Fruit fly (Drosophila melanogaster): ENCODE measurements around the gene Cpr97Eb.

The Cpr97Eb gene

dm6 chr3R:27075694-27076093, 15.2 kb downstream of the Cpr97Eb start, which contains the start of gene CG14257:
Gene CG14257 (plus strand): TSS chr3R:27075870.
- TF ChIP-seq D1 (tag; optimal IDR thresholded peaks at IDR 0.05) (no peak), CG4496 (GFP tag; IDR thresholded peaks at IDR 0.05) (0 out of 3 replicates have a peak, but pooled peaks have one; percentile 34), CG12605 (GFP tag; IDR thresholded peaks at IDR 0.05) (0 out of 2 replicates have a peak, but pooled peaks have one; percentile 34)

dm6 chr3R:27070906-27071498, 19.9 kb downstream of the Cpr97Eb start:
- TF ChIP-seq CG10348 (GFP tag; IDR thresholded peaks at IDR 0.05) (no peak), CG4496 (GFP tag; IDR thresholded peaks at IDR 0.05) (peak; percentile 47; the same call in 1 of the 3 replicates), CG32121 (GFP tag; IDR thresholded peaks at IDR 0.05) (peak; percentile 55; the same call in 1 of the 2 replicates), fd96Ca (GFP tag; IDR thresholded peaks at IDR 0.05) (no peak), Ets98B (GFP tag; IDR thresholded peaks at IDR 0.05) (peak; percentile 17; the same call in 1 of the 2 replicates)

- TF ChIP-seq CG13204 (GFP tag; optimal IDR thresholded peaks at IDR 0.05) (peak; percentile 100), Pif1B (GFP tag; optimal IDR thresholded peaks at IDR 0.05) (peak; percentile 5), CG9948 (tag; optimal IDR thresholded peaks at IDR 0.05) (no peak), gl (tag; optimal IDR thresholded peaks at IDR 0.05) (no peak), EcR (GFP tag; optimal IDR thresholded peaks at IDR 0.05) (peak; percentile 48), CG8159 (tag; optimal IDR thresholded peaks at IDR 0.05) (no peak), CG4496 (GFP tag; IDR thresholded peaks at IDR 0.05) (peak; percentile 69), CG12605 (GFP tag; IDR thresholded peaks at IDR 0.05) (peak; percentile 38; the same call in 1 of the 2 replicates), Ets98B (GFP tag; IDR thresholded peaks at IDR 0.05) (peak; percentile 47; the same call in 1 of the 2 replicates), fd96Ca (GFP tag; IDR thresholded peaks at IDR 0.05) (peak; percentile 54; the same call in 1 of the 3 replicates)
Measured at dm6 chr3R:27069810-27070625, 20.9 kb downstream of the Cpr97Eb start, which contains the start of gene spz. Gene spz (minus strand): TSS chr3R:27070070.

dm6 chr3R:27069201-27069600, 21.7 kb downstream of the Cpr97Eb start:
- no peak for TF ChIP-seq CG14655 (GFP tag; optimal IDR thresholded peaks at IDR 0.05)
- TF ChIP-seq Ets98B (GFP tag; IDR thresholded peaks at IDR 0.05), result peak; percentile 26; the same call in 1 of the 2 replicates
- TF ChIP-seq Pif1A (GFP tag; optimal IDR thresholded peaks at IDR 0.05), result peak; percentile 44
- TF ChIP-seq CG17806 (tag; optimal IDR thresholded peaks at IDR 0.05), result no peak
- no peak for TF ChIP-seq CG15710 (tag; optimal IDR thresholded peaks at IDR 0.05)
- no peak for TF ChIP-seq CG13204 (GFP tag; optimal IDR thresholded peaks at IDR 0.05)
- TF ChIP-seq CG12605 (GFP tag; IDR thresholded peaks at IDR 0.05), result peak; percentile 36; the same call in 1 of the 2 replicates
- no peak for TF ChIP-seq Snoo (tag; optimal IDR thresholded peaks at IDR 0.05)
- TF ChIP-seq CG10348 (GFP tag; IDR thresholded peaks at IDR 0.05), result no peak
- TF ChIP-seq CG34367 (tag; optimal IDR thresholded peaks at IDR 0.05), result peak; percentile 57
- no peak for TF ChIP-seq EcR (GFP tag; optimal IDR thresholded peaks at IDR 0.05)
- TF ChIP-seq Pif1B (GFP tag; optimal IDR thresholded peaks at IDR 0.05), result no peak
- 0 out of 3 replicates have a peak, but pooled peaks have one; percentile 33 for TF ChIP-seq CG4496 (GFP tag; IDR thresholded peaks at IDR 0.05)
- no peak for TF ChIP-seq CG8301 (tag; optimal IDR thresholded peaks at IDR 0.05)
- no peak for TF ChIP-seq D1 (tag; optimal IDR thresholded peaks at IDR 0.05)
- no peak for TF ChIP-seq rn (GFP tag; IDR thresholded peaks at IDR 0.05)
- TF ChIP-seq CG9948 (tag; optimal IDR thresholded peaks at IDR 0.05), result no peak
- no peak for TF ChIP-seq CG32121 (GFP tag; IDR thresholded peaks at IDR 0.05)
- peak; percentile 33; the same call in 1 of the 3 replicates for TF ChIP-seq fd96Ca (GFP tag; IDR thresholded peaks at IDR 0.05)
- peak; percentile 34 for TF ChIP-seq CG8159 (tag; optimal IDR thresholded peaks at IDR 0.05)
- peak; percentile 66 for TF ChIP-seq gl (tag; optimal IDR thresholded peaks at IDR 0.05)

DNA sequence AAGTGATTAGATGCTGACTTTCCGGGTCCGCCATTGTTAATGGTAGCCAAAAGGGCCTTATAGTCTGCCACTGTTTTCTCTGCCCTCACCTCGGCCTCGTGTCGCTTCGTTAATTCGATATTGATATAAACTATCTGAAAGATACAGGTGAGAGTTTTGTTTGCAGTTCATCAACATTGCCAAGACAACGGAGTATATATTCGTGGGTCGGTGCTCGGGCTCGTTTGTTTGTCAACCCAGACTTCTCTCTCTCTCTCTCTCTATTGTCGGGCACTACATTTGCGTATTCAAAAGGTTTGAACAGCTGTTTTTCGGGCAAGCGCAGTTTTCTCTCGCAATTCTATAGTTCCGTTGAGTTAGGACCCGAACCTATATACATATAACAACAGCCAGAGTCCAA, 23.6 kb downstream of the Cpr97Eb start:
- TF ChIP-seq CG17806 (tag; optimal IDR thresholded peaks at IDR 0.05) (no peak), D1 (tag; optimal IDR thresholded peaks at IDR 0.05) (no peak), Ets98B (GFP tag; IDR thresholded peaks at IDR 0.05) (no peak), CG13204 (GFP tag; optimal IDR thresholded peaks at IDR 0.05) (no peak), Snoo (tag; optimal IDR thresholded peaks at IDR 0.05) (no peak), CG8301 (tag; optimal IDR thresholded peaks at IDR 0.05) (no peak), Pif1A (GFP tag; optimal IDR thresholded peaks at IDR 0.05) (no peak), CG14655 (GFP tag; optimal IDR thresholded peaks at IDR 0.05) (no peak), CG15710 (tag; optimal IDR thresholded peaks at IDR 0.05) (no peak), CG32121 (GFP tag; IDR thresholded peaks at IDR 0.05) (no peak), gl (tag; optimal IDR thresholded peaks at IDR 0.05) (no peak), CG12605 (GFP tag; IDR thresholded peaks at IDR 0.05) (no peak), rn (GFP tag; IDR thresholded peaks at IDR 0.05) (no peak), Pif1B (GFP tag; optimal IDR thresholded peaks at IDR 0.05) (no peak), EcR (GFP tag; optimal IDR thresholded peaks at IDR 0.05) (no peak), CG9948 (tag; optimal IDR thresholded peaks at IDR 0.05) (no peak), CG10348 (GFP tag; IDR thresholded peaks at IDR 0.05) (no peak), CG4496 (GFP tag; IDR thresholded peaks at IDR 0.05) (no peak), fd96Ca (GFP tag; IDR thresholded peaks at IDR 0.05) (no peak), CG8159 (tag; optimal IDR thresholded peaks at IDR 0.05) (no peak)

dm6 chr3R:27065136-27065535, 25.8 kb downstream of the Cpr97Eb start, which contains the start of gene CG43935:
Gene CG43935 (plus strand): TSS chr3R:27065436.
- no peak for TF ChIP-seq CG12605 (GFP tag; IDR thresholded peaks at IDR 0.05)
- no peak for TF ChIP-seq CG32121 (GFP tag; IDR thresholded peaks at IDR 0.05)
- no peak for TF ChIP-seq Ets98B (GFP tag; IDR thresholded peaks at IDR 0.05)
- TF ChIP-seq CG13204 (GFP tag; optimal IDR thresholded peaks at IDR 0.05), result no peak
- no peak for TF ChIP-seq CG14655 (GFP tag; optimal IDR thresholded peaks at IDR 0.05)
- no peak for TF ChIP-seq Snoo (tag; optimal IDR thresholded peaks at IDR 0.05)
- TF ChIP-seq gl (tag; optimal IDR thresholded peaks at IDR 0.05), result no peak
- no peak for TF ChIP-seq EcR (GFP tag; optimal IDR thresholded peaks at IDR 0.05)
- TF ChIP-seq CG34367 (tag; optimal IDR thresholded peaks at IDR 0.05), result no peak
- TF ChIP-seq CG10348 (GFP tag; IDR thresholded peaks at IDR 0.05), result no peak
